Fruit fly (Drosophila melanogaster) whole organism, embryonic: ENCODE results near the gene klu.

ENCODE experiments used
- Antp ChIP-seq: fragments of 200-800 bp; sonication (Bioruptor generic); optimal IDR thresholded peaks from 3 replicates; lab custom pipeline; 2016; ENCODE audit warnings: missing biosample characterization, missing genetic modification characterization
- CG1024 ChIP-seq: fragments of 200-800 bp; sonication (Bioruptor generic); IDR thresholded peaks from 2 replicates; pipeline ENCODE4 v1.3.6; 2022; ENCODE audit warnings: missing biosample characterization, missing genetic modification characterization
- CG10431 ChIP-seq: fragments of 200-800 bp; sonication (Bioruptor generic); optimal IDR thresholded peaks from 3 replicates; lab custom pipeline; 2018; ENCODE audit warnings: missing biosample characterization, mild to moderate bottlenecking, missing genetic modification characterization
- CG10654 ChIP-seq: fragments of 200-800 bp; sonication (Bioruptor generic); optimal IDR thresholded peaks from 2 replicates; lab custom pipeline; 2016; ENCODE audit warnings: missing biosample characterization, missing genetic modification characterization
- CG11504 ChIP-seq: fragments of 200-800 bp; sonication (Bioruptor generic); optimal IDR thresholded peaks from 3 replicates; lab custom pipeline; 2019; ENCODE audit warnings: missing biosample characterization, mild to moderate bottlenecking, missing genetic modification characterization, moderate library complexity
- CG1233 ChIP-seq: fragments of 200-800 bp; sonication (Bioruptor generic); optimal IDR thresholded peaks from 4 replicates; lab custom pipeline; 2018; ENCODE audit warnings: missing biosample characterization, mild to moderate bottlenecking, missing genetic modification characterization
- CG12769 ChIP-seq: fragments of 200-800 bp; sonication (Bioruptor generic); optimal IDR thresholded peaks from 2 replicates; lab custom pipeline; 2019; ENCODE audit warnings: missing biosample characterization, mild to moderate bottlenecking, missing genetic modification characterization, moderate library complexity
- CG14014 ChIP-seq: fragments of 200-800 bp; sonication (Bioruptor generic); IDR thresholded peaks from 2 replicates; pipeline ENCODE4 v1.3.6; 2022; ENCODE audit warnings: missing biosample characterization, missing genetic modification characterization
- CG18011 ChIP-seq: fragments of 200-800 bp; sonication (Bioruptor generic); optimal IDR thresholded peaks from 2 replicates; lab custom pipeline; 2017; ENCODE audit warnings: missing biosample characterization, missing genetic modification characterization, mild to moderate bottlenecking, moderate library complexity, missing genotype
- CG1832 ChIP-seq: fragments of 200-800 bp; sonication (Bioruptor generic); optimal IDR thresholded peaks from 2 replicates; lab custom pipeline; 2017; ENCODE audit warnings: missing biosample characterization, mild to moderate bottlenecking, missing genetic modification characterization, inconsistent platforms
- CG33557 ChIP-seq: fragments of 200-800 bp; sonication (Bioruptor generic); optimal IDR thresholded peaks from 2 replicates; lab custom pipeline; 2019; ENCODE audit warnings: missing biosample characterization, mild to moderate bottlenecking, missing genetic modification characterization, moderate library complexity
- CG34224 ChIP-seq: fragments of 200-800 bp; sonication (Bioruptor generic); IDR thresholded peaks from 3 replicates; pipeline ENCODE4 v1.3.6; 2022; ENCODE audit warnings: missing biosample characterization, missing genetic modification characterization; ENCODE audit not compliant: partially characterized antibody
- CG5180 ChIP-seq: fragments of 200-800 bp; sonication (Bioruptor generic); optimal IDR thresholded peaks from 3 replicates; lab custom pipeline; 2017; ENCODE audit warnings: missing biosample characterization, missing genetic modification characterization, mild to moderate bottlenecking, moderate library complexity, missing genetic modification reagents
- CG5953 ChIP-seq: fragments of 200-800 bp; sonication (Bioruptor generic); IDR thresholded peaks from 2 replicates; pipeline ENCODE4 v1.3.6; 2022; ENCODE audit warnings: missing biosample characterization, missing genetic modification characterization
- CG6813 ChIP-seq: fragments of 200-800 bp; sonication (Bioruptor generic); optimal IDR thresholded peaks from 2 replicates; lab custom pipeline; 2017; ENCODE audit warnings: missing biosample characterization, missing genetic modification characterization, mild to moderate bottlenecking, moderate library complexity, missing genetic modification reagents
- CG6854 ChIP-seq: fragments of 200-800 bp; sonication (Bioruptor generic); optimal IDR thresholded peaks from 3 replicates; lab custom pipeline; 2017; ENCODE audit warnings: missing biosample characterization, mild to moderate bottlenecking, missing genetic modification characterization
- CG9876 ChIP-seq: fragments of 200-800 bp; sonication (Bioruptor generic); optimal IDR thresholded peaks from 2 replicates; lab custom pipeline; 2016; ENCODE audit warnings: missing biosample characterization, missing genetic modification characterization
- CG9932 ChIP-seq: fragments of 200-800 bp; sonication (Bioruptor generic); IDR thresholded peaks from 2 replicates; pipeline ENCODE4 v1.3.6; 2022; ENCODE audit warnings: missing biosample characterization, missing genetic modification characterization
- CHES-1-like ChIP-seq: fragments of 200-800 bp; sonication (Bioruptor generic); optimal IDR thresholded peaks from 2 replicates; lab custom pipeline; 2016; ENCODE audit warnings: missing biosample characterization, missing genetic modification characterization
- CoRest ChIP-seq: fragments of 200-800 bp; sonication (Bioruptor generic); optimal IDR thresholded peaks from 3 replicates; lab custom pipeline; 2018; ENCODE audit warnings: missing biosample characterization, mild to moderate bottlenecking, missing genetic modification characterization, moderate library complexity
- Ets97D ChIP-seq: fragments of 200-800 bp; sonication (Bioruptor generic); optimal IDR thresholded peaks from 3 replicates; lab custom pipeline; 2016; ENCODE audit warnings: missing biosample characterization, missing genetic modification characterization
- HLH54F ChIP-seq: fragments of 200-800 bp; sonication (Bioruptor generic); optimal IDR thresholded peaks from 3 replicates; lab custom pipeline; 2016; ENCODE audit warnings: missing biosample characterization, missing genetic modification characterization
- Kr ChIP-seq: fragments of 200-800 bp; sonication (Bioruptor generic); optimal IDR thresholded peaks from 2 replicates; lab custom pipeline; 2017; ENCODE audit warnings: missing biosample characterization, mild to moderate bottlenecking, missing genetic modification characterization
- Meics ChIP-seq: fragments of 200-800 bp; sonication (Bioruptor generic); optimal IDR thresholded peaks from 2 replicates; lab custom pipeline; 2017; ENCODE audit warnings: missing biosample characterization, mild to moderate bottlenecking, missing genetic modification characterization
- Ptx1 ChIP-seq: fragments of 200-800 bp; sonication (Bioruptor generic); IDR thresholded peaks from 2 replicates; pipeline ENCODE4 v1.3.6; 2022; ENCODE audit warnings: missing biosample characterization, missing genetic modification characterization
- Ravus ChIP-seq: fragments of 200-800 bp; sonication (Bioruptor generic); IDR thresholded peaks from 2 replicates; pipeline ENCODE4 v1.3.6; 2022; ENCODE audit warnings: missing biosample characterization, missing genetic modification characterization
- Scr ChIP-seq: fragments of 200-800 bp; sonication (Bioruptor generic); IDR thresholded peaks from 2 replicates; pipeline ENCODE4 v1.3.6; 2022; ENCODE audit warnings: missing biosample characterization, missing genetic modification characterization; ENCODE audit not compliant: partially characterized antibody
- Sox102F ChIP-seq: fragments of 200-800 bp; sonication (Bioruptor generic); optimal IDR thresholded peaks from 2 replicates; lab custom pipeline; 2018; ENCODE audit warnings: missing biosample characterization, mild to moderate bottlenecking, missing genetic modification characterization, moderate library complexity
- abd-A ChIP-seq: fragments of 200-800 bp; sonication (Bioruptor generic); optimal IDR thresholded peaks from 3 replicates; lab custom pipeline; 2019; ENCODE audit warnings: missing biosample characterization, mild to moderate bottlenecking, missing genetic modification characterization, moderate library complexity
- bbx ChIP-seq: fragments of 200-800 bp; sonication (Bioruptor generic); IDR thresholded peaks from 2 replicates; pipeline ENCODE4 v1.3.6; 2022; ENCODE audit warnings: missing biosample characterization, missing genetic modification characterization; ENCODE audit not compliant: partially characterized antibody
- bcd ChIP-seq: fragments of 200-800 bp; sonication (Bioruptor generic); optimal IDR thresholded peaks from 2 replicates; lab custom pipeline; 2017; ENCODE audit warnings: missing biosample characterization, mild to moderate bottlenecking, missing genetic modification characterization
- chif ChIP-seq, 2 experiments: fragments of 200-800 bp; sonication (Bioruptor generic); optimal IDR thresholded peaks; 3 replicates each; lab custom pipeline; 2016; ENCODE audit warnings: missing biosample characterization in 2 of 2, missing genetic modification characterization in 2 of 2
- chm ChIP-seq: fragments of 200-800 bp; sonication (Bioruptor generic); IDR thresholded peaks from 2 replicates; pipeline ENCODE4 v1.3.6; 2022; ENCODE audit warnings: missing biosample characterization, missing genetic modification characterization
- emc ChIP-seq: fragments of 200-800 bp; sonication (Bioruptor generic); optimal IDR thresholded peaks from 2 replicates; lab custom pipeline; 2016; ENCODE audit warnings: missing biosample characterization, missing genetic modification characterization
- exex ChIP-seq: fragments of 200-800 bp; sonication (Bioruptor generic); optimal IDR thresholded peaks from 4 replicates; lab custom pipeline; 2018; ENCODE audit warnings: missing biosample characterization, mild to moderate bottlenecking, missing genetic modification characterization, moderate library complexity
- fd96Cb ChIP-seq: fragments of 200-800 bp; sonication (Bioruptor generic); optimal IDR thresholded peaks from 2 replicates; lab custom pipeline; 2018; ENCODE audit warnings: missing biosample characterization, mild to moderate bottlenecking, missing genetic modification characterization, moderate library complexity
- hth ChIP-seq: fragments of >200 bp; optimal IDR thresholded peaks from 2 replicates; lab custom pipeline; 2017; ENCODE audit warnings: inconsistent platforms
- ind ChIP-seq: fragments of 200-800 bp; sonication (Bioruptor generic); optimal IDR thresholded peaks from 3 replicates; lab custom pipeline; 2016; ENCODE audit warnings: missing biosample characterization, missing genetic modification characterization
- mirr ChIP-seq: fragments of 200-800 bp; sonication (Bioruptor generic); optimal IDR thresholded peaks from 3 replicates; lab custom pipeline; 2018; ENCODE audit warnings: missing biosample characterization, mild to moderate bottlenecking, missing genetic modification characterization
- nmo ChIP-seq: fragments of 200-800 bp; sonication (Bioruptor generic); optimal IDR thresholded peaks from 2 replicates; lab custom pipeline; 2018; ENCODE audit warnings: missing biosample characterization, mild to moderate bottlenecking, missing genetic modification characterization, moderate library complexity
- oc ChIP-seq: fragments of 200-800 bp; sonication (Bioruptor generic); optimal IDR thresholded peaks from 2 replicates; lab custom pipeline; 2018; ENCODE audit warnings: missing biosample characterization, mild to moderate bottlenecking, missing genetic modification characterization, moderate library complexity
- pita ChIP-seq: fragments of 200-800 bp; sonication (Bioruptor generic); optimal IDR thresholded peaks from 2 replicates; lab custom pipeline; 2017; ENCODE audit warnings: missing biosample characterization, mild to moderate bottlenecking, missing genetic modification characterization
- rib ChIP-seq: fragments of 200-800 bp; sonication (Bioruptor generic); IDR thresholded peaks from 2 replicates; pipeline ENCODE4 v1.3.6; 2022; ENCODE audit warnings: missing biosample characterization, missing genetic modification characterization
- sens ChIP-seq: fragments of 200-800 bp; sonication (Bioruptor generic); peaks from one replicate; lab custom pipeline; 2016; ENCODE audit warnings: missing biosample characterization, missing genetic modification characterization
- slbo ChIP-seq: fragments of 200-800 bp; sonication (Bioruptor generic); IDR thresholded peaks from 2 replicates; pipeline ENCODE4 v1.3.6; 2022; ENCODE audit warnings: missing biosample characterization, missing genetic modification characterization
- sob ChIP-seq: fragments of 200-800 bp; sonication (Bioruptor generic); IDR thresholded peaks from 2 replicates; pipeline ENCODE4 v1.3.6; 2022; ENCODE audit warnings: missing biosample characterization, missing genetic modification characterization
- ssp ChIP-seq: fragments of 200-800 bp; sonication (Bioruptor generic); IDR thresholded peaks from 2 replicates; pipeline ENCODE4 v1.3.6; 2022; ENCODE audit warnings: missing biosample characterization, missing genetic modification characterization
- tgo ChIP-seq: fragments of 200-800 bp; sonication (Bioruptor generic); IDR thresholded peaks from 3 replicates; pipeline ENCODE4 v1.3.6; 2022; ENCODE audit warnings: missing biosample characterization, missing genetic modification characterization
- tna ChIP-seq: fragments of 200-800 bp; sonication (Bioruptor generic); IDR thresholded peaks from 2 replicates; pipeline ENCODE4 v1.3.6; 2022; ENCODE audit warnings: missing biosample characterization, missing genetic modification characterization; ENCODE audit not compliant: partially characterized antibody
- trem ChIP-seq: fragments of 200-800 bp; optimal IDR thresholded peaks from 3 replicates; lab custom pipeline; 2019; ENCODE audit warnings: missing biosample characterization, mild to moderate bottlenecking, missing genetic modification characterization, moderate library complexity
- zf30C ChIP-seq: fragments of 200-800 bp; sonication (Bioruptor generic); optimal IDR thresholded peaks from 3 replicates; lab custom pipeline; 2018; ENCODE audit warnings: missing biosample characterization, mild to moderate bottlenecking, missing genetic modification characterization

Gene klu

DNA sequence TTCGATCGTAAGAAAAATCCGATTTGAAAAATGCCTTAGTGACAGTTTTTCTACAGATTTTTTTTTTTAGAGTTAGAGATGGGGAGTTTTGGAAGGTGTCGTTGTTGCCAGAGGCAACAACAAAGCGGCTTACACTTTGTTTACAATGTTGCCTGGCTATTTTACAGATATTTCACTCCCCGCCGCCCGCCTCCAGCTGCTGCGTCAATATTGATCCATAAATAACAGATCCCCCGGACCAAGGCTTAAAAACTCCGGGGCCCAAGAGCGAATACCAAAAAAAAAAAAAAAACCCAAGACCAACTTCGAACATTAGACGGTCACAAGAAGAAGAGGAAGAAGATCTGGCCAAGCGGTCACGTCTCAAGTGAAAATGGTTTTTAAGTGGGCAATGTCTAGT lies 6.1 kb downstream of the klu start (continued):
- TF ChIP-seq sens (GFP tag; lab: Kevin White, UChicago) (peak; percentile 66), sob (GFP tag; lab: Robert Waterston, UW) (no peak), CG1233 (GFP tag; lab: Kevin White, UChicago) (no peak), exex (tag; lab: Kevin White, UChicago) (no peak), CHES-1-like (GFP tag; lab: Kevin White, UChicago) (no peak), Ets97D (GFP tag; lab: Kevin White, UChicago) (no peak), CG11504 (tag; lab: Kevin White, UChicago) (no peak), Scr (GFP tag; lab: Robert Waterston, UW) (no peak), emc (GFP tag; lab: Kevin White, UChicago) (no peak), Sox102F (GFP tag; lab: Kevin White, UChicago) (peak; percentile 6), pita (GFP tag; lab: Kevin White, UChicago) (no peak), Ravus (GFP tag; lab: Robert Waterston, UW) (no peak), ssp (GFP tag; lab: Robert Waterston, UW) (no peak), chm (GFP tag; lab: Robert Waterston, UW) (peak; percentile 52; the same call in 1 of the 2 replicates), hth (lab: Kevin White, UChicago) (no peak), zf30C (GFP tag; lab: Kevin White, UChicago) (no peak), chif (GFP tag; optimal IDR thresholded peaks at IDR 0.05; lab: Kevin White, UChicago) (no peak), CG9876 (GFP tag; lab: Kevin White, UChicago) (no peak), CG34224 (GFP tag; lab: Robert Waterston, UW) (no peak), bcd (peak; percentile 19), Meics (GFP tag; lab: Kevin White, UChicago) (no peak), bbx (GFP tag; lab: Robert Waterston, UW) (no peak), tna (GFP tag; lab: Robert Waterston, UW) (no peak), slbo (GFP tag; lab: Robert Waterston, UW) (no peak), CG1024 (0 out of 2 replicates have a peak, but pooled peaks have one; percentile 32), tgo (no peak), ind (GFP tag; lab: Kevin White, UChicago) (no peak), CG5180 (GFP tag; lab: Kevin White, UChicago) (no peak), CG5953 (GFP tag; lab: Robert Waterston, UW) (no peak), fd96Cb (tag; lab: Kevin White, UChicago) (no peak), CG33557 (GFP tag; lab: Kevin White, UChicago) (peak; percentile 46), CG14014 (no peak), Ptx1 (GFP tag; lab: Robert Waterston, UW) (no peak), CG10431 (GFP tag; lab: Kevin White, UChicago) (peak; percentile 10)
- TF ChIP-seq, all 482 proteins: peak for 58

dm6 chr3L:11001719-11002118 lies 7.3 kb downstream of the klu start:
- no peak for TF ChIP-seq CG10654 (GFP tag; lab: Kevin White, UChicago)
- TF ChIP-seq nmo: no peak
- TF ChIP-seq CG34224 (GFP tag; lab: Robert Waterston, UW): 0 out of 3 replicates have a peak, but pooled peaks have one; percentile 12
- TF ChIP-seq HLH54F (GFP tag; lab: Kevin White, UChicago): no peak
- TF ChIP-seq CG6813: no peak
- no peak for TF ChIP-seq CG18011 (GFP tag; lab: Kevin White, UChicago)
- TF ChIP-seq CoRest (tag; lab: Kevin White, UChicago): no peak
- no peak for TF ChIP-seq CG9932
- no peak for TF ChIP-seq rib
- TF ChIP-seq abd-A (tag; lab: Kevin White, UChicago): peak; percentile 73
- TF ChIP-seq mirr: no peak
- TF ChIP-seq oc (tag; lab: Kevin White, UChicago): peak; percentile 21
- no peak for TF ChIP-seq Antp (GFP tag; lab: Kevin White, UChicago)
- TF ChIP-seq CG12769 (tag; lab: Kevin White, UChicago): no peak
- no peak for TF ChIP-seq Meics (GFP tag; lab: Kevin White, UChicago)
- no peak for TF ChIP-seq CG6854
- no peak for TF ChIP-seq fd96Cb (tag; lab: Kevin White, UChicago)
- TF ChIP-seq Kr: no peak
- no peak for TF ChIP-seq CG1832 (GFP tag; lab: Kevin White, UChicago)
- TF ChIP-seq trem (tag; lab: Kevin White, UChicago): no peak
